Fruit fly (Drosophila melanogaster) whole organism, wandering third instar larva: Measurements from ENCODE around the gene roq.
A peak's percentile ranks its signal among the peaks of the same experiment; 100 is the strongest.

Experiments
- CG32264 ChIP-seq: fragments of 200-800 bp; sonication (Bioruptor generic); optimal IDR thresholded peaks from 2 replicates; lab custom pipeline; 2016; ENCODE audit warnings: missing biosample characterization, missing genetic modification characterization
- CG9705 ChIP-seq: fragments of 200-800 bp; sonication (Bioruptor generic); optimal IDR thresholded peaks from 2 replicates; lab custom pipeline; 2018; ENCODE audit warnings: missing biosample characterization, mild to moderate bottlenecking, missing genetic modification characterization
- CrebA ChIP-seq: fragments of 200-800 bp; sonication (Bioruptor generic); optimal IDR thresholded peaks from 2 replicates; lab custom pipeline; 2016; ENCODE audit warnings: missing biosample characterization, mild to moderate bottlenecking, missing genetic modification characterization, borderline replicate concordance
- Dfd ChIP-seq: fragments of >200 bp; optimal IDR thresholded peaks from 2 replicates; lab custom pipeline; 2017; ENCODE audit warnings: missing biosample characterization, missing genetic modification characterization
- Dif ChIP-seq: fragments of 200-275, 200-300 bp; sonication (Bioruptor generic); optimal IDR thresholded peaks from 2 replicates; lab custom pipeline; 2018; ENCODE audit warnings: missing biosample characterization, missing genetic modification characterization; ENCODE audit not compliant: partially characterized antibody
- GATAd ChIP-seq: sonication (Bioruptor generic); optimal IDR thresholded peaks from 2 replicates; lab custom pipeline; 2016; ENCODE audit warnings: missing biosample characterization, missing genetic modification characterization
- HLH106 ChIP-seq: fragments of 200-800 bp; optimal IDR thresholded peaks from 3 replicates; lab custom pipeline; 2019; ENCODE audit warnings: missing biosample characterization, mild to moderate bottlenecking, missing genetic modification characterization, moderate library complexity
- Hnf4 ChIP-seq: fragments of 200-800 bp; sonication (Bioruptor generic); optimal IDR thresholded peaks from 2 replicates; lab custom pipeline; 2016; ENCODE audit warnings: missing biosample characterization, mild to moderate bottlenecking, missing genetic modification characterization
- Hr83 ChIP-seq: fragments of 200-300 bp; sonication (Bioruptor generic); optimal IDR thresholded peaks from 2 replicates; lab custom pipeline; 2016; ENCODE audit warnings: missing biosample characterization, mild to moderate bottlenecking, missing genetic modification characterization, moderate library complexity; ENCODE audit not compliant: poor library complexity, severe bottlenecking
- Jra ChIP-seq: sonication (Bioruptor generic); optimal IDR thresholded peaks from 2 replicates; lab custom pipeline; 2016; ENCODE audit warnings: missing biosample characterization, missing genetic modification characterization
- Mio ChIP-seq: sonication (Bioruptor generic); optimal IDR thresholded peaks from 2 replicates; lab custom pipeline; 2016; ENCODE audit warnings: missing biosample characterization, missing genetic modification characterization
- Myc ChIP-seq: fragments of >200 bp; optimal IDR thresholded peaks from 2 replicates; lab custom pipeline; 2017
- N ChIP-seq: fragments of >200 bp; optimal IDR thresholded peaks from 2 replicates; lab custom pipeline; 2018; ENCODE audit warnings: missing biosample characterization, missing external identifiers, missing genetic modification characterization
- OdsH ChIP-seq: fragments of 200-800 bp; sonication (Bioruptor generic); optimal IDR thresholded peaks from 2 replicates; lab custom pipeline; 2016; ENCODE audit warnings: missing biosample characterization, mild to moderate bottlenecking, missing genetic modification characterization
- Rel ChIP-seq, 2 experiments: fragments of 200-800 bp; sonication (Bioruptor generic) in 1 of 2; optimal IDR thresholded peaks; 2 replicates in 1 of 2; 3 replicates in 1 of 2; lab custom pipeline; 2016 to 2019; ENCODE audit warnings: mild to moderate bottlenecking in 2 of 2, missing biosample characterization in 2 of 2, missing genetic modification characterization in 2 of 2, moderate library complexity in 1 of 2
- Sp1 ChIP-seq: fragments of 200-800 bp; sonication (Bioruptor generic); optimal IDR thresholded peaks from 3 replicates; lab custom pipeline; 2019; ENCODE audit warnings: missing biosample characterization, mild to moderate bottlenecking, missing genetic modification characterization, moderate library complexity
- Vsx2 ChIP-seq: fragments of 200-300, 225-300 bp; sonication (Bioruptor generic); optimal IDR thresholded peaks from 2 replicates; lab custom pipeline; 2018; ENCODE audit warnings: missing biosample characterization, missing genetic modification characterization; ENCODE audit not compliant: partially characterized antibody
- br ChIP-seq: fragments of 200-800 bp; sonication (Bioruptor generic); optimal IDR thresholded peaks from 2 replicates; lab custom pipeline; 2016; ENCODE audit warnings: missing biosample characterization, missing genetic modification characterization
- brk ChIP-seq: fragments of 200-800 bp; sonication (Bioruptor generic); optimal IDR thresholded peaks from 2 replicates; lab custom pipeline; 2016; ENCODE audit warnings: missing biosample characterization, mild to moderate bottlenecking, missing genetic modification characterization
- dsf ChIP-seq: sonication (Bioruptor generic); optimal IDR thresholded peaks from 2 replicates; lab custom pipeline; 2016; ENCODE audit warnings: missing biosample characterization, missing genetic modification characterization, borderline replicate concordance
- ey ChIP-seq: fragments of 200-800 bp; sonication (Bioruptor generic); optimal IDR thresholded peaks from 2 replicates; lab custom pipeline; 2016; ENCODE audit warnings: missing biosample characterization, missing genetic modification characterization
- foxo ChIP-seq, 2 experiments: fragments of 200-800 bp; sonication (Bioruptor generic); optimal IDR thresholded peaks; 2 replicates in 1 of 2; 3 replicates in 1 of 2; lab custom pipeline; 2016 to 2017; ENCODE audit warnings: missing biosample characterization in 2 of 2, missing genetic modification characterization in 2 of 2
- fru ChIP-seq: fragments of 200-800 bp; sonication (Bioruptor generic); optimal IDR thresholded peaks from 3 replicates; lab custom pipeline; 2016; ENCODE audit warnings: missing biosample characterization, mild to moderate bottlenecking, missing genetic modification characterization
- h ChIP-seq: fragments of 200-800 bp; sonication (Bioruptor generic); optimal IDR thresholded peaks from 3 replicates; lab custom pipeline; 2016; ENCODE audit warnings: missing biosample characterization, mild to moderate bottlenecking, missing genetic modification characterization
- jim ChIP-seq: fragments of 175-275, 200-325 bp; sonication (Bioruptor generic); optimal IDR thresholded peaks from 2 replicates; lab custom pipeline; 2016; ENCODE audit warnings: missing biosample characterization, mild to moderate bottlenecking, missing genetic modification characterization
- lola ChIP-seq: fragments of >200 bp; optimal IDR thresholded peaks from 2 replicates; lab custom pipeline; 2017; ENCODE audit warnings: missing biosample characterization, missing genetic modification characterization
- pan ChIP-seq: fragments of >200 bp; optimal IDR thresholded peaks from 2 replicates; lab custom pipeline; 2017
- psq ChIP-seq: fragments of 200-800 bp; sonication (Bioruptor generic); optimal IDR thresholded peaks from 3 replicates; lab custom pipeline; 2017; ENCODE audit warnings: missing biosample characterization, mild to moderate bottlenecking, missing genetic modification characterization, moderate library complexity
- sage ChIP-seq: fragments of 200-800 bp; sonication (Bioruptor generic); optimal IDR thresholded peaks from 2 replicates; lab custom pipeline; 2016; ENCODE audit warnings: missing biosample characterization, mild to moderate bottlenecking, missing genetic modification characterization
- sv ChIP-seq: fragments of 200-800 bp; sonication (Bioruptor generic); optimal IDR thresholded peaks from 3 replicates; lab custom pipeline; 2016; ENCODE audit warnings: missing biosample characterization, missing genetic modification characterization
- tai ChIP-seq: sonication (Bioruptor generic); optimal IDR thresholded peaks from 2 replicates; lab custom pipeline; 2016; ENCODE audit warnings: missing biosample characterization, missing genetic modification characterization
- usp ChIP-seq: fragments of >200 bp; optimal IDR thresholded peaks from 2 replicates; lab custom pipeline; 2017; ENCODE audit warnings: missing biosample characterization, missing genetic modification characterization
- woc ChIP-seq: sonication (Bioruptor generic); optimal IDR thresholded peaks from 2 replicates; lab custom pipeline; 2016; ENCODE audit warnings: missing biosample characterization, mild to moderate bottlenecking, missing genetic modification characterization

The roq gene

dm6 chr3L:16393700-16394099 lies 15.3 kb upstream of the roq start:
- TF ChIP-seq Rel (GFP tag; optimal IDR thresholded peaks at IDR 0.05; lab: Kevin White, UChicago) (no peak), Rel (tag; optimal IDR thresholded peaks at IDR 0.05; lab: Kevin White, UChicago) (peak; percentile 11), woc (GFP tag; lab: Kevin White, UChicago) (no peak)
- TF ChIP-seq, all 38 proteins: peak for 1

dm6 chr3L:16392874-16393273 lies 14.5 kb upstream of the roq start:
- TF ChIP-seq Jra (GFP tag; lab: Kevin White, UChicago): no peak
- no peak for TF ChIP-seq Hr83
- no peak for TF ChIP-seq GATAd
- TF ChIP-seq CG9705: no peak

- TF ChIP-seq h (no peak), Rel (GFP tag; optimal IDR thresholded peaks at IDR 0.05; lab: Kevin White, UChicago) (no peak), Rel (tag; optimal IDR thresholded peaks at IDR 0.05; lab: Kevin White, UChicago) (peak; percentile 87)
These were observed 13.9 kb upstream of the roq start for dm6 chr3L:16392203-16392800.

dm6 chr3L:16391257-16391656 lies 12.9 kb upstream of the roq start:
- TF ChIP-seq GATAd: no peak
- no peak for TF ChIP-seq sv
- TF ChIP-seq Rel (GFP tag; optimal IDR thresholded peaks at IDR 0.05; lab: Kevin White, UChicago): no peak
- peak; percentile 77 for TF ChIP-seq Rel (tag; optimal IDR thresholded peaks at IDR 0.05; lab: Kevin White, UChicago)

dm6 chr3L:16390793-16391192 lies 12.4 kb upstream of the roq start:
- TF ChIP-seq sage (GFP tag; lab: Kevin White, UChicago) (no peak), tai (GFP tag; lab: Kevin White, UChicago) (no peak)

dm6 chr3L:16385880-16386584 lies 7.7 kb upstream of the roq start, which contains the start of the genes Agpat3 and RAF2:
Gene Agpat3, minus strand, starts transcription at chr3L:16385957.
Gene RAF2, plus strand, starts transcription at chr3L:16386327.
- peak; percentile 68 for TF ChIP-seq HLH106
- peak; percentile 8 for TF ChIP-seq Sp1 (GFP tag; lab: Kevin White, UChicago)
- peak; percentile 67 for TF ChIP-seq jim (GFP tag; lab: Kevin White, UChicago)
- TF ChIP-seq Hr83: peak; percentile 55
- peak; percentile 10 for TF ChIP-seq psq (GFP tag; lab: Kevin White, UChicago)
- peak; percentile 3 for TF ChIP-seq woc (GFP tag; lab: Kevin White, UChicago)
- peak; percentile 26 for TF ChIP-seq ey
- TF ChIP-seq foxo (GFP tag; optimal IDR thresholded peaks at IDR 0.05; lab: Kevin White, UChicago): peak in 1 of 2 experiments; percentile 46
- TF ChIP-seq tai (GFP tag; lab: Kevin White, UChicago): no peak
- TF ChIP-seq pan (lab: Kevin White, UChicago): no peak
- TF ChIP-seq CG32264 (GFP tag; lab: Kevin White, UChicago): no peak
- TF ChIP-seq, all 38 proteins: peak for 8

dm6 chr3L:16385252-16385879 lies 7.0 kb upstream of the roq start:
- TF ChIP-seq foxo (GFP tag; optimal IDR thresholded peaks at IDR 0.05; lab: Kevin White, UChicago) (no peak), woc (GFP tag; lab: Kevin White, UChicago) (peak; percentile 0), fru (GFP tag; lab: Kevin White, UChicago) (no peak), br (GFP tag; lab: Kevin White, UChicago) (peak; percentile 2), brk (GFP tag; lab: Kevin White, UChicago) (no peak), dsf (no peak), sage (GFP tag; lab: Kevin White, UChicago) (no peak), Mio (GFP tag; lab: Kevin White, UChicago) (no peak), h (peak; percentile 66), Myc (lab: Kevin White, UChicago) (no peak), lola (GFP tag; lab: Kevin White, UChicago) (no peak), Sp1 (GFP tag; lab: Kevin White, UChicago) (peak; percentile 14), psq (GFP tag; lab: Kevin White, UChicago) (no peak), sv (no peak), usp (GFP tag; lab: Kevin White, UChicago) (no peak), Dfd (GFP tag; lab: Kevin White, UChicago) (no peak), OdsH (peak; percentile 43), CG9705 (no peak), CG32264 (GFP tag; lab: Kevin White, UChicago) (no peak), Rel (GFP tag; optimal IDR thresholded peaks at IDR 0.05; lab: Kevin White, UChicago) (peak; percentile 3), Rel (tag; optimal IDR thresholded peaks at IDR 0.05; lab: Kevin White, UChicago) (peak; percentile 62), GATAd (no peak), Dif (GFP tag; lab: Kevin White, UChicago) (no peak), N (peak; percentile 38), Hnf4 (GFP tag; lab: Kevin White, UChicago) (peak; percentile 29), Vsx2 (GFP tag; lab: Kevin White, UChicago) (no peak), CrebA (peak; percentile 87)
